Worm (Caenorhabditis elegans) whole organism, L4 larva: Measurements from ENCODE around the gene F26F4.12.
A peak's percentile ranks its signal among the peaks of the same experiment; 100 is the strongest.

Source experiments
- F10B5.3 ChIP-seq: sonication (generic microtip); optimal IDR thresholded peaks from 2 replicates; lab custom pipeline; 2016; ENCODE audit warnings: mild to moderate bottlenecking, missing genetic modification characterization, missing compliant biosample characterization
- F26F4.8 ChIP-seq: fragments of 200-800 bp; sonication (Bioruptor generic); conservative IDR thresholded peaks from 2 replicates; pipeline ENCODE4 v1.3.6; 2022; ENCODE audit warnings: missing genetic modification characterization, missing compliant biosample characterization
- F37D6.2 ChIP-seq: sonication (generic microtip); optimal IDR thresholded peaks from 2 replicates; lab custom pipeline; 2016; ENCODE audit warnings: mild to moderate bottlenecking, missing genetic modification characterization, missing compliant biosample characterization
- F49E8.2 ChIP-seq: sonication (generic microtip); optimal IDR thresholded peaks from 2 replicates; lab custom pipeline; 2016; ENCODE audit warnings: missing compliant biosample characterization, mild to moderate bottlenecking, missing genetic modification characterization, borderline replicate concordance
- Y105C5A.15 ChIP-seq: fragments of 200-800 bp; sonication (Bioruptor generic); IDR thresholded peaks from 2 replicates; pipeline ENCODE4 v1.3.6; 2022; ENCODE audit warnings: missing genetic modification characterization, missing compliant biosample characterization
- Y5F2A.4 ChIP-seq: fragments of 200-800 bp; sonication (Bioruptor generic); optimal IDR thresholded peaks from 2 replicates; lab custom pipeline; 2018; ENCODE audit warnings: mild to moderate bottlenecking, missing genetic modification characterization, missing compliant biosample characterization
- ZK337.2 ChIP-seq: fragments of 200-800 bp; sonication (Bioruptor generic); IDR thresholded peaks from 2 replicates; pipeline ENCODE4 v1.3.6; 2022; ENCODE audit warnings: missing genetic modification reagents, missing genetic modification characterization, missing compliant biosample characterization
- aha-1 ChIP-seq: fragments of 150-350 bp; peaks from one replicate; lab custom pipeline; 2014; ENCODE audit warnings: missing biosample characterization, missing genetic modification characterization
- ama-1 ChIP-seq: fragments of 150-350 bp; optimal IDR thresholded peaks from 2 replicates; lab custom pipeline; 2014; ENCODE audit warnings: inconsistent platforms, mixed read lengths
- arid-1 ChIP-seq: fragments of 200-800 bp; sonication (Bioruptor generic); conservative IDR thresholded peaks from 2 replicates; pipeline ENCODE4 v1.3.6; 2022; ENCODE audit warnings: missing genetic modification reagents, missing genetic modification characterization, missing compliant biosample characterization
- attf-4 ChIP-seq: sonication (generic microtip); optimal IDR thresholded peaks from 3 replicates; lab custom pipeline; 2017; ENCODE audit warnings: missing biosample characterization, missing genetic modification characterization
- cey-2 ChIP-seq: sonication (generic microtip); optimal IDR thresholded peaks from 3 replicates; lab custom pipeline; 2017; ENCODE audit warnings: missing genetic modification characterization, mild to moderate bottlenecking, missing compliant biosample characterization, antibody characterized with exemption, borderline replicate concordance; ENCODE audit not compliant: insufficient read depth
- daf-12 ChIP-seq: fragments of 150-350 bp; optimal IDR thresholded peaks from 2 replicates; lab custom pipeline; 2014; ENCODE audit warnings: missing biosample characterization, missing genetic modification reagents, missing genetic modification characterization
- daf-16 ChIP-seq, 3 experiments: sonication (generic microtip); optimal IDR thresholded peaks; 2 replicates each; lab custom pipeline; 2016 to 2017; ENCODE audit warnings: missing genetic modification characterization in 3 of 3, missing genetic modification reagents in 3 of 3, mild to moderate bottlenecking in 2 of 3, missing compliant biosample characterization in 2 of 3, missing biosample characterization in 1 of 3, moderate library complexity in 1 of 3
- daf-8 ChIP-seq: fragments of 200-800 bp; sonication (Bioruptor generic); IDR thresholded peaks from 2 replicates; pipeline ENCODE4 v1.3.6; 2022; ENCODE audit warnings: missing genetic modification characterization, missing compliant biosample characterization
- duxl-1 ChIP-seq: sonication (generic microtip); optimal IDR thresholded peaks from 2 replicates; lab custom pipeline; 2016; ENCODE audit warnings: mild to moderate bottlenecking, missing genetic modification characterization, moderate library complexity, missing compliant biosample characterization; ENCODE audit not compliant: poor library complexity
- dve-1 ChIP-seq: sonication (generic microtip); optimal IDR thresholded peaks from 2 replicates; lab custom pipeline; 2017; ENCODE audit warnings: antibody characterized with exemption, mild to moderate bottlenecking, missing genetic modification characterization, missing compliant biosample characterization; ENCODE audit not compliant: insufficient read depth
- egl-43 ChIP-seq: fragments of 200-800 bp; sonication (Bioruptor generic); IDR thresholded peaks from 2 replicates; pipeline ENCODE4 v1.3.6; 2022; ENCODE audit warnings: missing genetic modification reagents, missing genetic modification characterization, missing compliant biosample characterization
- fkh-10 ChIP-seq: fragments of 150-350 bp; optimal IDR thresholded peaks from 2 replicates; lab custom pipeline; 2014; ENCODE audit warnings: missing biosample characterization, missing genetic modification reagents, missing genetic modification characterization
- gei-8 ChIP-seq: fragments of 200-800 bp; sonication (Bioruptor generic); optimal IDR thresholded peaks from 2 replicates; lab custom pipeline; 2018; ENCODE audit warnings: mild to moderate bottlenecking, missing genetic modification characterization, missing compliant biosample characterization
- hlh-11 ChIP-seq: fragments of 200-800 bp; sonication (Bioruptor generic); optimal IDR thresholded peaks from 2 replicates; lab custom pipeline; 2018; ENCODE audit warnings: mild to moderate bottlenecking, missing genetic modification characterization, missing compliant biosample characterization
- jun-1 ChIP-seq: fragments of 150-350 bp; optimal IDR thresholded peaks from 2 replicates; lab custom pipeline; 2014; ENCODE audit warnings: missing biosample characterization, missing genetic modification reagents, missing genetic modification characterization
- lim-7 ChIP-seq: fragments of 200-800 bp; sonication (Bioruptor generic); IDR thresholded peaks from 2 replicates; pipeline ENCODE4 v1.3.6; 2022; ENCODE audit warnings: missing genetic modification characterization, missing compliant biosample characterization
- lin-1 ChIP-seq: fragments of 200-800 bp; sonication (Bioruptor generic); IDR thresholded peaks from 2 replicates; pipeline ENCODE4 v1.3.6; 2022; ENCODE audit warnings: missing genetic modification reagents, missing genetic modification characterization, missing compliant biosample characterization
- lin-38 ChIP-seq: fragments of 200-800 bp; sonication (Bioruptor generic); IDR thresholded peaks from 2 replicates; pipeline ENCODE4 v1.3.6; 2022; ENCODE audit warnings: missing genetic modification reagents, missing genetic modification characterization, missing compliant biosample characterization
- lin-39 ChIP-seq: fragments of 150-350 bp; optimal IDR thresholded peaks from 2 replicates; lab custom pipeline; 2014; ENCODE audit warnings: missing biosample characterization, missing genetic modification reagents, missing genetic modification characterization
- madf-9 ChIP-seq: fragments of 200-800 bp; sonication (Bioruptor generic); conservative IDR thresholded peaks from 2 replicates; pipeline ENCODE4 v1.3.6; 2022; ENCODE audit warnings: missing genetic modification reagents, missing genetic modification characterization, missing compliant biosample characterization
- mep-1 ChIP-seq: fragments of 150-350 bp; sonication (generic microtip); optimal IDR thresholded peaks from 3 replicates; lab custom pipeline; 2014; ENCODE audit warnings: missing biosample characterization, missing genetic modification characterization
- mes-2 ChIP-seq: sonication (generic microtip); optimal IDR thresholded peaks from 2 replicates; lab custom pipeline; 2016; ENCODE audit warnings: missing genotype, mild to moderate bottlenecking, missing genetic modification characterization, missing compliant biosample characterization; ENCODE audit not compliant: poor library complexity, severe bottlenecking
- mxl-3 ChIP-seq: fragments of 200-800 bp; sonication (Bioruptor generic); optimal IDR thresholded peaks from 2 replicates; lab custom pipeline; 2018; ENCODE audit warnings: mild to moderate bottlenecking, missing genetic modification characterization, missing compliant biosample characterization
- nhr-102 ChIP-seq: sonication (generic microtip); optimal IDR thresholded peaks from 2 replicates; lab custom pipeline; 2016; ENCODE audit warnings: mild to moderate bottlenecking, missing genetic modification characterization, moderate library complexity, missing compliant biosample characterization
- nhr-11 ChIP-seq: fragments of 150-350 bp; optimal IDR thresholded peaks from 2 replicates; lab custom pipeline; 2014; ENCODE audit warnings: missing biosample characterization, missing genetic modification characterization
- nhr-111 ChIP-seq: fragments of 200-800 bp; sonication (Bioruptor generic); optimal IDR thresholded peaks from 2 replicates; lab custom pipeline; 2018; ENCODE audit warnings: mild to moderate bottlenecking, missing genetic modification characterization, missing compliant biosample characterization
- nhr-25 ChIP-seq: sonication (generic microtip); optimal IDR thresholded peaks from 2 replicates; lab custom pipeline; 2017; ENCODE audit warnings: missing genetic modification characterization, mild to moderate bottlenecking, missing compliant biosample characterization, antibody characterized with exemption, moderate library complexity, borderline replicate concordance; ENCODE audit not compliant: insufficient read depth
- nhr-28 ChIP-seq: fragments of 150-350 bp; optimal IDR thresholded peaks from 2 replicates; lab custom pipeline; 2014; ENCODE audit warnings: missing biosample characterization, missing genetic modification characterization
- nhr-41 ChIP-seq: fragments of 200-800 bp; sonication (Bioruptor generic); IDR thresholded peaks from 2 replicates; pipeline ENCODE4 v1.3.6; 2022; ENCODE audit warnings: missing genetic modification reagents, missing genetic modification characterization, missing compliant biosample characterization
- nhr-48 ChIP-seq: sonication (generic microtip); optimal IDR thresholded peaks from 2 replicates; lab custom pipeline; 2016; ENCODE audit warnings: mild to moderate bottlenecking, missing genetic modification characterization, missing compliant biosample characterization
- nhr-6 ChIP-seq: fragments of 150-350 bp; optimal IDR thresholded peaks from 2 replicates; lab custom pipeline; 2014; ENCODE audit warnings: missing biosample characterization, missing genetic modification characterization
- php-3 ChIP-seq: fragments of 200-800 bp; sonication (Bioruptor generic); IDR thresholded peaks from 2 replicates; pipeline ENCODE4 v1.3.6; 2022; ENCODE audit warnings: missing genetic modification reagents, missing genetic modification characterization, missing compliant biosample characterization
- pqm-1 ChIP-seq: sonication (generic microtip); optimal IDR thresholded peaks from 2 replicates; lab custom pipeline; 2017; ENCODE audit warnings: missing biosample characterization, missing genetic modification characterization
- rbr-2 ChIP-seq: sonication (generic microtip); optimal IDR thresholded peaks from 2 replicates; lab custom pipeline; 2016; ENCODE audit warnings: missing genotype, missing genetic modification characterization, missing compliant biosample characterization
- set-16 ChIP-seq: fragments of 200-800 bp; sonication (Bioruptor generic); IDR thresholded peaks from 2 replicates; pipeline ENCODE4 v1.3.6; 2022; ENCODE audit warnings: missing genetic modification reagents, missing genetic modification characterization, missing compliant biosample characterization
- skn-1 ChIP-seq: fragments of 150-350 bp; optimal IDR thresholded peaks from 2 replicates; lab custom pipeline; 2014; ENCODE audit warnings: missing biosample characterization, missing genetic modification characterization
- tra-1 ChIP-seq: fragments of 200-800 bp; sonication (Bioruptor generic); IDR thresholded peaks from 2 replicates; pipeline ENCODE4 v1.3.6; 2022; ENCODE audit warnings: missing genetic modification reagents, missing genetic modification characterization, missing compliant biosample characterization
- zag-1 ChIP-seq: fragments of 150-350 bp; optimal IDR thresholded peaks from 2 replicates; lab custom pipeline; 2014; ENCODE audit warnings: missing biosample characterization, missing genetic modification characterization
- zfp-2 ChIP-seq: sonication (generic microtip); optimal IDR thresholded peaks from 2 replicates; lab custom pipeline; 2016; ENCODE audit warnings: mild to moderate bottlenecking, missing genetic modification characterization, missing compliant biosample characterization
- zip-11 ChIP-seq: fragments of 200-800 bp; sonication (Bioruptor generic); IDR thresholded peaks from 2 replicates; pipeline ENCODE4 v1.3.6; 2022; ENCODE audit warnings: missing genetic modification characterization, missing compliant biosample characterization
- zip-2 ChIP-seq: fragments of 150-350 bp; optimal IDR thresholded peaks from 2 replicates; lab custom pipeline; 2014; ENCODE audit warnings: missing biosample characterization, missing genetic modification characterization

F26F4.12 gene

DNA sequence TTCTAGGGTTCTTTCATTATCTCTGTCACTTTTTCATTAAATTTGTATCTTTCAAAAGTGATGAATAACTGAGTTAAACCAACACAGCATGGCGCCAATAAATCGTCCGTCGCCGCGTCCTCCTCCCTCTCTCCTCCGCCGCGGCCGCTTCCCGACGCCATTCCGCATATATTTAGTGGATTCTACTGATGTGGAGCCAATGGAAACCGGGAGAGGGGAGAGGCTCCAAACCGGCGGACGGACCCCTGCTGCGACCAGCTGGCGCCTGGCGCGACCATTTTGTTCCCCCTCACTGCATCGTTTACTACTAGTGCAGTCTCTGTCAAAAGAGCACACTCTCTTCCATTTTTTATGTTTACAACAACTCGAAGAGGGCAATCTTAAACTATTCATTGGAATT lies 41.4 kb upstream of the F26F4.12 start:
- no peak for TF ChIP-seq zip-2 (tag; lab: Kevin White, UChicago)
- peak; percentile 92 for TF ChIP-seq set-16 (GFP tag; lab: Robert Waterston, UW)
- no peak for TF ChIP-seq cey-2 (tag; lab: Kevin White, UChicago)
- 0 out of 2 replicates have a peak, but pooled peaks have one; percentile 23 for TF ChIP-seq egl-43 (GFP tag; lab: Robert Waterston, UW)
- TF ChIP-seq aha-1, result peak; percentile 66
- TF ChIP-seq hlh-11 (tag; lab: Kevin White, UChicago), result peak; percentile 26
- TF ChIP-seq daf-16 (GFP tag; optimal IDR thresholded peaks at IDR 0.05; lab: Kevin White, UChicago), result peak in 1 of 2 experiments; percentile 67
- peak; percentile 12 for TF ChIP-seq daf-16 (tag; optimal IDR thresholded peaks at IDR 0.05; lab: Kevin White, UChicago)

DNA sequence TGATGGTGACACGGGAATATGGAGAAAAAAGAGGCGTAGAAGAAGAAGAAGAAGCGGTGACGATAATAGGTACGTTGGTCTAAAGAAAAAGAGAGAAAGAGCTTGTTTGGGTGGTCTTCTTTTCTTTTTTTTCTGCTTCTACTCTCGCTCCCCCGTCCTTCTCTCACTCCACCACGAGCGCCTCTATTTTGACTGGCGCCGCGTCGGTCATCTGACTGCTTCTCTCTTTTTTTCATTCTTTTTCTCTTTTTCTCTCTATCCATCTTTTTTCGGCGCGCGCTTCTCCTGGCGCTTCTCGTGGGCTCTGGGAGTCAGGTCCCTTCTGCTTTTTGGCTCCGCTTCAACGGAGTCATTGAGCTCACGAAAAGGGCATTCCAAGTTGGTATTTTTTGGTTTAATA lies 40.5 kb upstream of the F26F4.12 start:
- TF ChIP-seq attf-4 (tag; lab: Kevin White, UChicago) (no peak), skn-1 (tag; lab: Kevin White, UChicago) (no peak), nhr-6 (tag; lab: Kevin White, UChicago) (no peak), F37D6.2 (tag; lab: Kevin White, UChicago) (peak; percentile 7), set-16 (GFP tag; lab: Robert Waterston, UW) (peak; percentile 67), F10B5.3 (tag; lab: Kevin White, UChicago) (no peak), dve-1 (tag; lab: Kevin White, UChicago) (peak; percentile 13), tra-1 (GFP tag; lab: Robert Waterston, UW) (peak; percentile 54; the same call in 1 of the 2 replicates), nhr-111 (GFP tag; lab: Kevin White, UChicago) (no peak), lin-39 (tag; lab: Kevin White, UChicago) (no peak), mxl-3 (GFP tag; lab: Kevin White, UChicago) (no peak), mep-1 (peak; percentile 55), jun-1 (tag; lab: Kevin White, UChicago) (no peak), daf-8 (GFP tag; lab: Robert Waterston, UW) (no peak), Y105C5A.15 (GFP tag; lab: Robert Waterston, UW) (no peak), gei-8 (GFP tag; lab: Kevin White, UChicago) (no peak), arid-1 (GFP tag; lab: Robert Waterston, UW) (no peak), php-3 (GFP tag; lab: Robert Waterston, UW) (no peak), nhr-102 (tag; lab: Kevin White, UChicago) (no peak), nhr-41 (GFP tag; lab: Robert Waterston, UW) (no peak), lim-7 (GFP tag; lab: Robert Waterston, UW) (no peak), daf-12 (tag; lab: Kevin White, UChicago) (no peak), nhr-28 (tag; lab: Kevin White, UChicago) (no peak), egl-43 (GFP tag; lab: Robert Waterston, UW) (peak; percentile 56; the same call in 1 of the 2 replicates), zip-11 (GFP tag; lab: Robert Waterston, UW) (no peak), cey-2 (tag; lab: Kevin White, UChicago) (no peak), rbr-2 (peak; percentile 63), pqm-1 (tag; lab: Kevin White, UChicago) (no peak), zag-1 (no peak), ZK337.2 (GFP tag; lab: Robert Waterston, UW) (no peak), fkh-10 (GFP tag; lab: Kevin White, UChicago) (peak; percentile 23), nhr-25 (tag; lab: Kevin White, UChicago) (no peak), duxl-1 (tag; lab: Kevin White, UChicago) (no peak), F49E8.2 (tag; lab: Kevin White, UChicago) (no peak), Y5F2A.4 (GFP tag; lab: Kevin White, UChicago) (no peak), nhr-48 (tag; lab: Kevin White, UChicago) (no peak), F26F4.8 (no peak), lin-38 (0 out of 2 replicates have a peak, but pooled peaks have one; percentile 26), lin-1 (GFP tag; lab: Robert Waterston, UW) (no peak), mes-2 (tag; lab: Kevin White, UChicago) (peak; percentile 25), nhr-11 (no peak), zfp-2 (tag; lab: Kevin White, UChicago) (no peak), ama-1 (lab: Kevin White, UChicago) (no peak), madf-9 (GFP tag; lab: Robert Waterston, UW) (peak; percentile 64)
